Fruit fly (Drosophila melanogaster) whole organism, prepupa: ENCODE results near the gene CG33702.

ENCODE experiments used
- CG10669 ChIP-seq: fragments of 200-800 bp; sonication (Bioruptor generic); optimal IDR thresholded peaks from 3 replicates; lab custom pipeline; 2018; ENCODE audit warnings: missing biosample characterization, mild to moderate bottlenecking, missing genetic modification characterization, moderate library complexity
- fkh ChIP-seq: fragments of 200-800 bp; sonication (Bioruptor generic); optimal IDR thresholded peaks from 3 replicates; lab custom pipeline; 2017; ENCODE audit warnings: missing biosample characterization, mild to moderate bottlenecking, missing genetic modification characterization, moderate library complexity

DNA sequence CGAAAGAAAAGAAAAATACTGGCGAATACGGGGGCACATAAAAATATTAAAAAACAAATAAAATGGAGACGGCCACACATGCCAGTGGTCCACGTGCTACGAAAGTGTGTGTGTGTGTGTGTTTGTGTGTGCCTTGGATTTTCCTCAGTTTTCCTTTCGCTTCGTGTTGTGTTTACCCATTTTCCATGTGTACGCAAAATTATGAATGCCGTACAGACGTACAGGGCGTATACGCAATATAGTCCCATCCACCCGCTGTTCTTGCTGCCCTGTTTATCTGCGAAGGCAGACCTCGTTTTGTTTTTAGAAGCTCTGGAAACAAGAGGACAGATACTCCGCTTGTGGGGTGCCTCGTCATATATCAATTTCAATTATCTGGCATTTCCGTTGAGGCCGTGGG is 43.5 kb upstream of the CG33702 start:
- TF ChIP-seq CG10669 (GFP tag; lab: Kevin White, UChicago), result no peak
- no peak for TF ChIP-seq fkh (GFP tag; lab: Kevin White, UChicago)
